Worm (Caenorhabditis elegans) whole organism, L2 larva: ENCODE results near the gene srb-19.

Source experiments
- C34F6.9 ChIP-seq: fragments of 150-350 bp; optimal IDR thresholded peaks from 2 replicates; lab custom pipeline; 2014; ENCODE audit warnings: missing biosample characterization, missing genetic modification characterization
- F13H6.1 ChIP-seq: sonication (generic microtip); optimal IDR thresholded peaks from 2 replicates; lab custom pipeline; 2016; ENCODE audit warnings: missing genetic modification characterization, missing compliant biosample characterization
- R02D3.7 ChIP-seq: fragments of 150-350 bp; optimal IDR thresholded peaks from 2 replicates; lab custom pipeline; 2014; ENCODE audit warnings: missing biosample characterization, missing genetic modification characterization
- Y55F3AM.14 ChIP-seq: fragments of 200-800 bp; sonication (Bioruptor generic); optimal IDR thresholded peaks from 2 replicates; lab custom pipeline; 2018; ENCODE audit warnings: mild to moderate bottlenecking, missing genetic modification characterization, missing compliant biosample characterization
- ZK546.5 ChIP-seq: sonication (generic microtip); optimal IDR thresholded peaks from 2 replicates; lab custom pipeline; 2017; ENCODE audit warnings: missing biosample characterization, missing genetic modification characterization
- ama-1 ChIP-seq: fragments of 150-350 bp; optimal IDR thresholded peaks from 2 replicates; lab custom pipeline; 2018; ENCODE audit warnings: inconsistent platforms
- blmp-1 ChIP-seq: sonication (generic microtip); optimal IDR thresholded peaks from 2 replicates; lab custom pipeline; 2017; ENCODE audit warnings: missing genetic modification characterization, mild to moderate bottlenecking, missing compliant biosample characterization, antibody characterized with exemption, moderate library complexity; ENCODE audit not compliant: insufficient read depth
- ceh-16 ChIP-seq: fragments of 150-350 bp; optimal IDR thresholded peaks from 2 replicates; lab custom pipeline; 2014; ENCODE audit warnings: missing biosample characterization, missing genetic modification characterization
- egl-27 ChIP-seq: sonication (generic microtip); optimal IDR thresholded peaks from 3 replicates; lab custom pipeline; 2017; ENCODE audit warnings: missing biosample characterization, missing genetic modification reagents, missing genetic modification characterization
- elt-1 ChIP-seq: fragments of 150-350 bp; optimal IDR thresholded peaks from 2 replicates; lab custom pipeline; 2014; ENCODE audit warnings: missing biosample characterization, missing genetic modification characterization
- elt-3 ChIP-seq: sonication (generic microtip); optimal IDR thresholded peaks from 2 replicates; lab custom pipeline; 2017; ENCODE audit warnings: missing biosample characterization, missing genetic modification characterization
- fos-1 ChIP-seq: fragments of 150-350 bp; optimal IDR thresholded peaks from 2 replicates; lab custom pipeline; 2014; ENCODE audit warnings: missing biosample characterization, missing genetic modification characterization
- gmeb-1 ChIP-seq: fragments of 150-350 bp; optimal IDR thresholded peaks from 2 replicates; lab custom pipeline; 2014; ENCODE audit warnings: missing biosample characterization, missing genetic modification characterization
- lin-11 ChIP-seq: fragments of 150-350 bp; sonication (generic microtip); optimal IDR thresholded peaks from 2 replicates; lab custom pipeline; 2014; ENCODE audit warnings: missing biosample characterization, missing genetic modification characterization, inconsistent platforms, mixed read lengths
- lsy-2 ChIP-seq, 2 experiments: fragments of 150-350 bp in 1 of 2; sonication (generic microtip) in 1 of 2; optimal IDR thresholded peaks; 2 replicates each; lab custom pipeline; 2014 to 2017; ENCODE audit warnings: missing biosample characterization in 2 of 2, missing genetic modification characterization in 2 of 2
- mbf-1 ChIP-seq: sonication (generic microtip); optimal IDR thresholded peaks from 2 replicates; lab custom pipeline; 2017; ENCODE audit warnings: missing biosample characterization, missing genetic modification characterization
- nhr-10 ChIP-seq: sonication (generic microtip); optimal IDR thresholded peaks from 2 replicates; lab custom pipeline; 2017; ENCODE audit warnings: missing biosample characterization, missing genetic modification characterization
- nhr-129 ChIP-seq: fragments of 150-350 bp; optimal IDR thresholded peaks from 2 replicates; lab custom pipeline; 2014; ENCODE audit warnings: missing biosample characterization, missing genetic modification characterization
- nhr-21 ChIP-seq: fragments of 150-350 bp; optimal IDR thresholded peaks from 2 replicates; lab custom pipeline; 2014; ENCODE audit warnings: missing biosample characterization, missing genetic modification characterization
- nhr-23 ChIP-seq: fragments of 150-350 bp; optimal IDR thresholded peaks from 2 replicates; lab custom pipeline; 2014; ENCODE audit warnings: missing biosample characterization, missing genetic modification reagents, missing genetic modification characterization
- nhr-237 ChIP-seq: fragments of 150-350 bp; optimal IDR thresholded peaks from 2 replicates; lab custom pipeline; 2014; ENCODE audit warnings: missing biosample characterization, missing genetic modification characterization
- nhr-25 ChIP-seq: fragments of 150-350 bp; sonication (generic microtip); optimal IDR thresholded peaks from 3 replicates; lab custom pipeline; 2014; ENCODE audit warnings: missing biosample characterization, missing genetic modification characterization
- nhr-77 ChIP-seq: fragments of 150-350 bp; optimal IDR thresholded peaks from 2 replicates; lab custom pipeline; 2014; ENCODE audit warnings: missing biosample characterization, missing genetic modification characterization
- peb-1 ChIP-seq: fragments of 150-350 bp; optimal IDR thresholded peaks from 2 replicates; lab custom pipeline; 2014; ENCODE audit warnings: missing biosample characterization, missing genetic modification characterization
- skn-1 ChIP-seq: sonication (generic microtip); optimal IDR thresholded peaks from 2 replicates; lab custom pipeline; 2017; ENCODE audit warnings: missing biosample characterization, missing genetic modification characterization
- sma-3 ChIP-seq: sonication (generic microtip); optimal IDR thresholded peaks from 2 replicates; lab custom pipeline; 2016; ENCODE audit warnings: missing genetic modification reagents, missing genetic modification characterization, missing compliant biosample characterization
- sma-9 ChIP-seq, 2 experiments: fragments of 150-350 bp in 1 of 2; sonication (generic microtip) in 1 of 2; optimal IDR thresholded peaks; 2 replicates each; lab custom pipeline; 2014 to 2016; ENCODE audit warnings: missing genetic modification characterization in 2 of 2, mild to moderate bottlenecking in 1 of 2, missing biosample characterization in 1 of 2, missing compliant biosample characterization in 1 of 2, missing genetic modification reagents in 1 of 2, moderate library complexity in 1 of 2
- snpc-4 ChIP-seq: fragments of 150-350 bp; optimal IDR thresholded peaks from 2 replicates; lab custom pipeline; 2014; ENCODE audit warnings: missing biosample characterization, missing genetic modification characterization
- unc-39 ChIP-seq: fragments of 150-350 bp; optimal IDR thresholded peaks from 2 replicates; lab custom pipeline; 2014; ENCODE audit warnings: missing biosample characterization, missing genetic modification characterization
- unc-55 ChIP-seq: fragments of 150-350 bp; sonication (generic microtip); optimal IDR thresholded peaks from 3 replicates; lab custom pipeline; 2014; ENCODE audit warnings: missing biosample characterization, missing genetic modification reagents, missing genetic modification characterization
- unc-62 ChIP-seq: fragments of 150-350 bp; optimal IDR thresholded peaks from 2 replicates; lab custom pipeline; 2014; ENCODE audit warnings: missing biosample characterization, missing genetic modification reagents, missing genetic modification characterization
- ztf-1 ChIP-seq: fragments of 200-800 bp; sonication (Bioruptor generic); conservative IDR thresholded peaks from 2 replicates; pipeline ENCODE4 v1.3.6; 2022; ENCODE audit warnings: missing genetic modification characterization, missing compliant biosample characterization
- ztf-11 ChIP-seq: sonication (generic microtip); optimal IDR thresholded peaks from 2 replicates; lab custom pipeline; 2017; ENCODE audit warnings: missing biosample characterization, missing genetic modification characterization

srb-19 gene

ce11 chrV:7497440-7497839 is 22.5 kb downstream of the srb-19 start, which contains the start of gene srh-79:
Gene srh-79, plus strand, starts transcription at chrV:7497740.
- no peak for TF ChIP-seq R02D3.7
- no peak for TF ChIP-seq nhr-10 (tag; lab: Kevin White, UChicago)
- TF ChIP-seq ama-1 (lab: Kevin White, UChicago): no peak
- TF ChIP-seq ztf-11 (tag; lab: Kevin White, UChicago): no peak
- TF ChIP-seq elt-1 (tag; lab: Kevin White, UChicago): no peak
- TF ChIP-seq gmeb-1 (tag; lab: Kevin White, UChicago): no peak
- TF ChIP-seq nhr-77 (tag; lab: Kevin White, UChicago): no peak
- TF ChIP-seq F13H6.1 (tag; lab: Kevin White, UChicago): no peak
- TF ChIP-seq elt-3 (tag; lab: Kevin White, UChicago): no peak
- no peak for TF ChIP-seq unc-55

- no peak for TF ChIP-seq R02D3.7
- TF ChIP-seq Y55F3AM.14 (GFP tag; lab: Kevin White, UChicago): no peak
- no peak for TF ChIP-seq lsy-2 (tag; optimal IDR thresholded peaks at IDR 0.05; lab: Kevin White, UChicago)
- TF ChIP-seq fos-1 (tag; lab: Kevin White, UChicago): no peak
- no peak for TF ChIP-seq peb-1 (tag; lab: Kevin White, UChicago)
- no peak for TF ChIP-seq nhr-23 (tag; lab: Kevin White, UChicago)
- no peak for TF ChIP-seq lin-11 (tag; lab: Kevin White, UChicago)
- TF ChIP-seq sma-9 (GFP tag; optimal IDR thresholded peaks at IDR 0.05; lab: Kevin White, UChicago): no peak
- TF ChIP-seq sma-9 (tag; optimal IDR thresholded peaks at IDR 0.05; lab: Kevin White, UChicago): no peak
- TF ChIP-seq mbf-1 (tag; lab: Kevin White, UChicago): no peak
- no peak for TF ChIP-seq sma-3 (GFP tag; lab: Kevin White, UChicago)
- no peak for TF ChIP-seq snpc-4 (tag; lab: Kevin White, UChicago)
These were observed 24.8 kb downstream of the srb-19 start, which contains the start of gene srbc-11 for ce11 chrV:7495189-7495588. Gene srbc-11, minus strand, starts transcription at chrV:7495289.

- TF ChIP-seq elt-3 (tag; lab: Kevin White, UChicago): no peak
- TF ChIP-seq egl-27 (tag; lab: Kevin White, UChicago): no peak
- TF ChIP-seq skn-1 (tag; lab: Kevin White, UChicago): no peak
- TF ChIP-seq blmp-1 (tag; lab: Kevin White, UChicago): no peak
- no peak for TF ChIP-seq lin-11 (tag; lab: Kevin White, UChicago)
- no peak for TF ChIP-seq mbf-1 (tag; lab: Kevin White, UChicago)
- no peak for TF ChIP-seq ztf-1
- no peak for TF ChIP-seq nhr-25
- TF ChIP-seq lsy-2 (tag; optimal IDR thresholded peaks at IDR 0.05; lab: Kevin White, UChicago): no peak
- TF ChIP-seq unc-62 (GFP tag; lab: Kevin White, UChicago): no peak
- no peak for TF ChIP-seq snpc-4 (tag; lab: Kevin White, UChicago)
These were observed 27.1 kb downstream of the srb-19 start, which contains the start of gene srbc-10 for ce11 chrV:7492924-7493323. Gene srbc-10, minus strand, starts transcription at chrV:7493024.

- no peak for TF ChIP-seq gmeb-1 (tag; lab: Kevin White, UChicago)
- no peak for TF ChIP-seq ceh-16 (tag; lab: Kevin White, UChicago)
- TF ChIP-seq nhr-129: no peak
- no peak for TF ChIP-seq blmp-1 (tag; lab: Kevin White, UChicago)
- no peak for TF ChIP-seq C34F6.9
- no peak for TF ChIP-seq elt-3 (tag; lab: Kevin White, UChicago)
- no peak for TF ChIP-seq unc-39
- TF ChIP-seq lsy-2 (tag; optimal IDR thresholded peaks at IDR 0.05; lab: Kevin White, UChicago): no peak
- no peak for TF ChIP-seq ama-1 (lab: Kevin White, UChicago)
- no peak for TF ChIP-seq egl-27 (tag; lab: Kevin White, UChicago)
- TF ChIP-seq ZK546.5 (tag; lab: Kevin White, UChicago): no peak
- TF ChIP-seq nhr-25: no peak
- no peak for TF ChIP-seq ztf-1
- TF ChIP-seq nhr-21 (tag; lab: Kevin White, UChicago): no peak
These were observed 29.6 kb downstream of the srb-19 start, which contains the start of gene srbc-9 for ce11 chrV:7490340-7490739. Gene srbc-9, minus strand, starts transcription at chrV:7490440.

- no peak for TF ChIP-seq nhr-237 (tag; lab: Kevin White, UChicago)
- no peak for TF ChIP-seq nhr-25
- no peak for TF ChIP-seq nhr-23 (tag; lab: Kevin White, UChicago)
- TF ChIP-seq C34F6.9: no peak
- no peak for TF ChIP-seq ceh-16 (tag; lab: Kevin White, UChicago)
- no peak for TF ChIP-seq nhr-21 (tag; lab: Kevin White, UChicago)
- TF ChIP-seq blmp-1 (tag; lab: Kevin White, UChicago): no peak
- TF ChIP-seq, all 48 proteins: peak for 0
These were observed 32.5 kb downstream of the srb-19 start, which contains the start of gene srbc-7 for ce11 chrV:7487518-7487917. Gene srbc-7, minus strand, starts transcription at chrV:7487618.
